Fruit fly (Drosophila melanogaster): Measurements from ENCODE around the gene CG3164.

The CG3164 gene

dm6 chr2L:128296-128715, 2.3 kb downstream of the CG3164 start (continued):
- peak; percentile 7 for TF ChIP-seq CG6854 (GFP tag; optimal IDR thresholded peaks at IDR 0.05)
- TF ChIP-seq CG10209 (GFP tag; optimal IDR thresholded peaks at IDR 0.05), result peak; percentile 10
- TF ChIP-seq CG1647 (GFP tag; optimal IDR thresholded peaks at IDR 0.05), result no peak
- no peak for TF ChIP-seq CG6813 (GFP tag; optimal IDR thresholded peaks at IDR 0.05)
- TF ChIP-seq CG12769 (tag; optimal IDR thresholded peaks at IDR 0.05), result peak; percentile 20
- TF ChIP-seq dan (GFP tag; IDR thresholded peaks at IDR 0.05), result no peak
- no peak for TF ChIP-seq psq (GFP tag; optimal IDR thresholded peaks at IDR 0.05)
- TF ChIP-seq Hr51 (GFP tag; optimal IDR thresholded peaks at IDR 0.05), result no peak
- TF ChIP-seq CG9727 (GFP tag; optimal IDR thresholded peaks at IDR 0.05), result no peak
- no peak for TF ChIP-seq chif (GFP tag; optimal IDR thresholded peaks at IDR 0.05)
- TF ChIP-seq Usf (GFP tag; optimal IDR thresholded peaks at IDR 0.05), result no peak
- TF ChIP-seq nom (GFP tag; optimal IDR thresholded peaks at IDR 0.05), result peak; percentile 70
- TF ChIP-seq sqz (GFP tag; optimal IDR thresholded peaks at IDR 0.05), result no peak
- no peak for TF ChIP-seq CG17328 (GFP tag; IDR thresholded peaks at IDR 0.05)
- TF ChIP-seq unc-4 (GFP tag; IDR thresholded peaks at IDR 0.05; ENCODE audit: partially characterized antibody), result no peak
- no peak for TF ChIP-seq CG3163 (GFP tag; optimal IDR thresholded peaks at IDR 0.05)
- TF ChIP-seq Xrp1 (GFP tag; IDR thresholded peaks at IDR 0.05), result no peak
- TF ChIP-seq Deaf1 (tag; optimal IDR thresholded peaks at IDR 0.05), result peak; percentile 51
- no peak for TF ChIP-seq BEAF-32 (GFP tag; optimal IDR thresholded peaks at IDR 0.05)
- no peak for TF ChIP-seq CG8290 (GFP tag; optimal IDR thresholded peaks at IDR 0.05)
- TF ChIP-seq CG8290 (tag; optimal IDR thresholded peaks at IDR 0.05), result peak in 1 of 2 experiments; percentile 25
- TF ChIP-seq Hand (GFP tag; optimal IDR thresholded peaks at IDR 0.05), result peak; percentile 49
- no peak for TF ChIP-seq crc (GFP tag; optimal IDR thresholded peaks at IDR 0.05)
- no peak for TF ChIP-seq Hmx (GFP tag; optimal IDR thresholded peaks at IDR 0.05)
- TF ChIP-seq hth (optimal IDR thresholded peaks at IDR 0.05), result no peak
- no peak for TF ChIP-seq onecut (GFP tag; IDR thresholded peaks at IDR 0.05)
- peak; percentile 12 for TF ChIP-seq CG2678 (tag; optimal IDR thresholded peaks at IDR 0.05)
- TF ChIP-seq sna (GFP tag; IDR thresholded peaks at IDR 0.05; ENCODE audit: partially characterized antibody), result no peak
- TF ChIP-seq eve (GFP tag; optimal IDR thresholded peaks at IDR 0.05), result no peak
- TF ChIP-seq CG11696 (GFP tag; IDR thresholded peaks at IDR 0.05), result 0 out of 2 replicates have a peak, but pooled peaks have one; percentile 18
- TF ChIP-seq luna (GFP tag; optimal IDR thresholded peaks at IDR 0.05), result no peak
- peak; percentile 19 for TF ChIP-seq CG13296 (GFP tag; optimal IDR thresholded peaks at IDR 0.05)
- peak; percentile 3 for TF ChIP-seq CG33213 (GFP tag; optimal IDR thresholded peaks at IDR 0.05)
- TF ChIP-seq CG11695 (GFP tag; IDR thresholded peaks at IDR 0.05), result peak; percentile 45; the same call in 1 of the 3 replicates
- no peak for TF ChIP-seq CG2875 (GFP tag; optimal IDR thresholded peaks at IDR 0.05)
- TF ChIP-seq Dip2 (GFP tag; IDR thresholded peaks at IDR 0.05), result no peak
- no peak for TF ChIP-seq mld (GFP tag; IDR thresholded peaks at IDR 0.05; ENCODE audit: partially characterized antibody)
- peak; percentile 37 for TF ChIP-seq Fer1 (GFP tag; optimal IDR thresholded peaks at IDR 0.05)
- peak; percentile 78 for TF ChIP-seq CG15514 (GFP tag; optimal IDR thresholded peaks at IDR 0.05)
- TF ChIP-seq Rx (GFP tag; IDR thresholded peaks at IDR 0.05), result no peak
- peak; percentile 35 for TF ChIP-seq eyg (GFP tag; optimal IDR thresholded peaks at IDR 0.05)
- no peak for TF ChIP-seq Adf1 (GFP tag; IDR thresholded peaks at IDR 0.05)
- peak; percentile 40 for TF ChIP-seq CG13624 (GFP tag; optimal IDR thresholded peaks at IDR 0.05)
- TF ChIP-seq CG2199 (GFP tag; IDR thresholded peaks at IDR 0.05), result 0 out of 3 replicates have a peak, but pooled peaks have one; percentile 54
- peak; percentile 86 for TF ChIP-seq sens (GFP tag)
- TF ChIP-seq ATbp (GFP tag; optimal IDR thresholded peaks at IDR 0.05), result no peak
- TF ChIP-seq ken (GFP tag; IDR thresholded peaks at IDR 0.05), result no peak
- TF ChIP-seq Lim3 (GFP tag; IDR thresholded peaks at IDR 0.05), result no peak
- TF ChIP-seq CG7556 (GFP tag; optimal IDR thresholded peaks at IDR 0.05), result no peak
- TF ChIP-seq CG15011 (GFP tag; optimal IDR thresholded peaks at IDR 0.05), result no peak
- no peak for TF ChIP-seq vvl (GFP tag; IDR thresholded peaks at IDR 0.05)
- 0 out of 2 replicates have a peak, but pooled peaks have one; percentile 20 for TF ChIP-seq CG14014 (GFP tag; IDR thresholded peaks at IDR 0.05)

Data from whole organism, embryonic.